Worm (Caenorhabditis elegans): ENCODE measurements around the gene nlp-33.

The nlp-33 gene

ce11 chrV:11157947-11158346, 10.8 kb downstream of the nlp-33 start, which contains the start of gene srg-42 (continued):
- no peak for TF ChIP-seq sptf-2 (GFP tag; optimal IDR thresholded peaks at IDR 0.05)

- TF ChIP-seq rec-8 (tag; optimal IDR thresholded peaks at IDR 0.05) (no peak), ama-1 (optimal IDR thresholded peaks at IDR 0.05) (no peak), ama-1 (GFP tag; optimal IDR thresholded peaks at IDR 0.05) (no peak), ccch-3 (GFP tag; optimal IDR thresholded peaks at IDR 0.05) (no peak), K12H6.12 (tag; optimal IDR thresholded peaks at IDR 0.05) (no peak), Y79H2A.3 (GFP tag; conservative IDR thresholded peaks at IDR 0.05) (no peak), ztf-18 (tag; optimal IDR thresholded peaks at IDR 0.05) (no peak), F39B2.1 (GFP tag; IDR thresholded peaks at IDR 0.05) (no peak), C06A6.2 (GFP tag; conservative IDR thresholded peaks at IDR 0.05) (no peak), nfyb-1 (GFP tag; IDR thresholded peaks at IDR 0.05) (no peak), akir-1 (GFP tag; optimal IDR thresholded peaks at IDR 0.05) (no peak)
Measured at ce11 chrV:11161791-11162190, 14.6 kb downstream of the nlp-33 start, which contains the start of gene srg-41. Gene srg-41, minus strand, starts transcription at chrV:11161891.

DNA sequence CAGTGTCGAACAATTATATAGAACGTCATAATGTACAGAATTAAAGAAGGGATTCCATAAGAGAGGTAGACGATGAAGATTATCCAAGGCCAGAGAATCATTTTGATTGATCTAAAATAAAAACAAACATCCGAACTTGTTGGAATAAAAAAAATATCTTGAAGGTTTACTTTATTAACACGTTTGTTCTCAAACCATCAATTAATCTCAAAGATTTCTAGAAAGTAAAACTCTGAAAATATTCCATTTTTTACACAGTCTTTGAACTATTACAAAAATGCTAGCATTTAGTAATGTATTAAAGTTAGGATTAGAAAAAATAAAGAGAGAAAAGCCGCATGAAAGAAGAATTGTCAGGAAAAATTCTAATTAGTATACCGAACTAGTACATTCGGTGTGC, 17.3 kb downstream of the nlp-33 start, which contains the start of gene srg-40:
TSS of gene srg-40 (minus strand) at position 101 of the 400 bp plus-strand sequence.
- TF ChIP-seq nfya-1 (tag; optimal IDR thresholded peaks at IDR 0.05; ENCODE audit: borderline replicate concordance, insufficient read depth) (no peak), pbrm-1 (GFP tag; IDR thresholded peaks at IDR 0.05) (no peak), sea-2 (GFP tag; IDR thresholded peaks at IDR 0.05) (no peak), unc-62 (GFP tag; optimal IDR thresholded peaks at IDR 0.05) (no peak), hrde-1 (tag; optimal IDR thresholded peaks at IDR 0.05; ENCODE audit: borderline replicate concordance) (no peak), nhr-179 (tag; optimal IDR thresholded peaks at IDR 0.05) (no peak), hlh-12 (tag; optimal IDR thresholded peaks at IDR 0.05) (no peak), F33H1.4 (GFP tag; IDR thresholded peaks at IDR 0.05) (no peak), ekl-4 (GFP tag; IDR thresholded peaks at IDR 0.05) (no peak), cebp-2 (GFP tag; IDR thresholded peaks at IDR 0.05) (no peak), egrh-3 (GFP tag; IDR thresholded peaks at IDR 0.05) (no peak), ceh-91 (GFP tag; IDR thresholded peaks at IDR 0.05) (no peak), repo-1 (tag; optimal IDR thresholded peaks at IDR 0.05) (no peak), ccch-3 (GFP tag; optimal IDR thresholded peaks at IDR 0.05) (no peak), nfya-2 (GFP tag; IDR thresholded peaks at IDR 0.05) (no peak), nhr-27 (tag; optimal IDR thresholded peaks at IDR 0.05) (no peak), ceh-58 (GFP tag; IDR thresholded peaks at IDR 0.05) (no peak), T07F8.4 (tag; optimal IDR thresholded peaks at IDR 0.05) (no peak), mcd-1 (GFP tag; IDR thresholded peaks at IDR 0.05) (no peak)

ce11 chrV:11167745-11168144, 20.6 kb downstream of the nlp-33 start:
- no peak for TF ChIP-seq snpc-4 (GFP tag; optimal IDR thresholded peaks at IDR 0.05)
- TF ChIP-seq snpc-4 (tag; optimal IDR thresholded peaks at IDR 0.05): no peak
- TF ChIP-seq hmg-20 (GFP tag; IDR thresholded peaks at IDR 0.05): no peak
- TF ChIP-seq F52B5.7 (tag; optimal IDR thresholded peaks at IDR 0.05): no peak
- TF ChIP-seq Y67H2A.10 (GFP tag; conservative IDR thresholded peaks at IDR 0.05): no peak
- TF ChIP-seq atf-7 (tag; optimal IDR thresholded peaks at IDR 0.05): no peak
- no peak for TF ChIP-seq hsf-1 (GFP tag; IDR thresholded peaks at IDR 0.05)
- no peak for TF ChIP-seq F49E8.2 (tag; optimal IDR thresholded peaks at IDR 0.05; ENCODE audit: insufficient read depth)
- TF ChIP-seq unc-130 (GFP tag; optimal IDR thresholded peaks at IDR 0.05): no peak
- TF ChIP-seq ceh-91 (GFP tag; IDR thresholded peaks at IDR 0.05): no peak
- no peak for TF ChIP-seq tbx-9 (tag; optimal IDR thresholded peaks at IDR 0.05; ENCODE audit: borderline replicate concordance)

Measured in whole organism, young adult.